Fruit fly (Drosophila melanogaster) whole organism, embryonic: Measurements from ENCODE around the gene Sfp35C.

Source experiments
- Ada2b ChIP-seq: fragments of 200-800 bp; sonication (Bioruptor generic); IDR thresholded peaks from 2 replicates; pipeline ENCODE4 v1.3.6; 2022; ENCODE audit warnings: missing biosample characterization, missing genetic modification characterization
- Asciz ChIP-seq: fragments of 200-800 bp; sonication (Bioruptor generic); optimal IDR thresholded peaks from 2 replicates; lab custom pipeline; 2017; ENCODE audit warnings: missing biosample characterization, mild to moderate bottlenecking, missing genetic modification characterization, missing genetic modification reagents
- Atf-2 ChIP-seq: fragments of 200-800 bp; sonication (Bioruptor generic); optimal IDR thresholded peaks from 2 replicates; lab custom pipeline; 2016; ENCODE audit warnings: missing biosample characterization, missing genetic modification characterization
- CG10267 ChIP-seq: fragments of 200-800 bp; sonication (Bioruptor generic); optimal IDR thresholded peaks from 2 replicates; lab custom pipeline; 2018; ENCODE audit warnings: missing biosample characterization, mild to moderate bottlenecking, missing genetic modification characterization, moderate library complexity
- CG11456 ChIP-seq: fragments of 200-800 bp; sonication (Bioruptor generic); IDR thresholded peaks from 3 replicates; pipeline ENCODE4 v1.3.6; 2022; ENCODE audit warnings: missing biosample characterization, missing genetic modification characterization
- CG11723 ChIP-seq: fragments of 200-800 bp; sonication (Bioruptor generic); optimal IDR thresholded peaks from 2 replicates; lab custom pipeline; 2017; ENCODE audit warnings: missing biosample characterization, mild to moderate bottlenecking, missing genetic modification characterization
- CG12155 ChIP-seq: fragments of 200-800 bp; sonication (Bioruptor generic); optimal IDR thresholded peaks from 3 replicates; lab custom pipeline; 2016; ENCODE audit warnings: missing biosample characterization, missing genetic modification characterization
- CG12744 ChIP-seq: fragments of 200-800 bp; sonication (Bioruptor generic); optimal IDR thresholded peaks from 2 replicates; lab custom pipeline; 2016; ENCODE audit warnings: missing biosample characterization, missing genetic modification characterization
- CG14014 ChIP-seq: fragments of 200-800 bp; sonication (Bioruptor generic); IDR thresholded peaks from 2 replicates; pipeline ENCODE4 v1.3.6; 2022; ENCODE audit warnings: missing biosample characterization, missing genetic modification characterization
- CG15269 ChIP-seq: fragments of 200-800 bp; sonication (Bioruptor generic); optimal IDR thresholded peaks from 2 replicates; lab custom pipeline; 2018; ENCODE audit warnings: missing biosample characterization, mild to moderate bottlenecking, missing genetic modification characterization, moderate library complexity
- CG17912 ChIP-seq: fragments of 200-800 bp; sonication (Bioruptor generic); optimal IDR thresholded peaks from 2 replicates; lab custom pipeline; 2018; ENCODE audit warnings: missing biosample characterization, mild to moderate bottlenecking, missing genetic modification characterization
- CG1832 ChIP-seq: fragments of 200-800 bp; sonication (Bioruptor generic); optimal IDR thresholded peaks from 2 replicates; lab custom pipeline; 2017; ENCODE audit warnings: missing biosample characterization, mild to moderate bottlenecking, missing genetic modification characterization, inconsistent platforms
- CG31224 ChIP-seq: fragments of 200-800 bp; sonication (Bioruptor generic); IDR thresholded peaks from 2 replicates; pipeline ENCODE4 v1.3.6; 2022; ENCODE audit warnings: missing biosample characterization, missing genetic modification characterization
- CG3847 ChIP-seq: fragments of 200-800 bp; sonication (Bioruptor generic); IDR thresholded peaks from 2 replicates; pipeline ENCODE4 v1.3.6; 2022; ENCODE audit warnings: missing biosample characterization, missing genetic modification characterization
- CG4282 ChIP-seq: fragments of 200-800 bp; sonication (Bioruptor generic); optimal IDR thresholded peaks from 2 replicates; lab custom pipeline; 2016; ENCODE audit warnings: missing biosample characterization, missing genetic modification characterization
- CG4730 ChIP-seq: fragments of 200-800 bp; sonication (Bioruptor generic); IDR thresholded peaks from 2 replicates; pipeline ENCODE4 v1.3.6; 2022; ENCODE audit warnings: missing biosample characterization, missing genetic modification characterization
- CG4820 ChIP-seq: fragments of 200-800 bp; sonication (Bioruptor generic); optimal IDR thresholded peaks from 3 replicates; lab custom pipeline; 2016; ENCODE audit warnings: missing biosample characterization, missing genetic modification characterization
- CG6854 ChIP-seq: fragments of 200-800 bp; sonication (Bioruptor generic); optimal IDR thresholded peaks from 3 replicates; lab custom pipeline; 2017; ENCODE audit warnings: missing biosample characterization, mild to moderate bottlenecking, missing genetic modification characterization
- CG7839 ChIP-seq: fragments of 200-800 bp; sonication (Bioruptor generic); optimal IDR thresholded peaks from 3 replicates; lab custom pipeline; 2018; ENCODE audit warnings: missing biosample characterization, mild to moderate bottlenecking, missing genetic modification characterization, moderate library complexity
- CG8924 ChIP-seq: fragments of 200-800 bp; optimal IDR thresholded peaks from 3 replicates; lab custom pipeline; 2019; ENCODE audit warnings: missing biosample characterization, mild to moderate bottlenecking, missing genetic modification characterization, moderate library complexity
- CG9817 ChIP-seq: fragments of 200-800 bp; sonication (Bioruptor generic); optimal IDR thresholded peaks from 2 replicates; lab custom pipeline; 2018; ENCODE audit warnings: missing biosample characterization, mild to moderate bottlenecking, missing genetic modification characterization, moderate library complexity
- CHES-1-like ChIP-seq: fragments of 200-800 bp; sonication (Bioruptor generic); optimal IDR thresholded peaks from 2 replicates; lab custom pipeline; 2016; ENCODE audit warnings: missing biosample characterization, missing genetic modification characterization
- D19B ChIP-seq: fragments of 200-800 bp; sonication (Bioruptor generic); optimal IDR thresholded peaks from 2 replicates; lab custom pipeline; 2017; ENCODE audit warnings: missing biosample characterization, mild to moderate bottlenecking, missing genetic modification characterization
- Dip2 ChIP-seq: fragments of 200-800 bp; sonication (Bioruptor generic); IDR thresholded peaks from 2 replicates; pipeline ENCODE4 v1.3.6; 2022; ENCODE audit warnings: missing biosample characterization, missing genetic modification characterization
- Dll ChIP-seq: fragments of 200-800 bp; sonication (Bioruptor generic); IDR thresholded peaks from 4 replicates; pipeline ENCODE4 v1.3.6; 2022; ENCODE audit warnings: missing biosample characterization, missing genetic modification characterization; ENCODE audit not compliant: partially characterized antibody
- Doc2 ChIP-seq: fragments of 200-800 bp; sonication (Bioruptor generic); IDR thresholded peaks from 2 replicates; pipeline ENCODE4 v1.3.6; 2022; ENCODE audit warnings: missing biosample characterization, missing genetic modification characterization
- Gug ChIP-seq: fragments of 200-800 bp; sonication (Bioruptor generic); IDR thresholded peaks from 4 replicates; pipeline ENCODE4 v1.3.6; 2022; ENCODE audit warnings: missing biosample characterization, missing genetic modification characterization
- HmgD ChIP-seq: fragments of 200-800 bp; sonication (Bioruptor generic); optimal IDR thresholded peaks from 3 replicates; lab custom pipeline; 2016; ENCODE audit warnings: missing biosample characterization, missing genetic modification characterization
- MBD-R2 ChIP-seq: fragments of 200-800 bp; sonication (Bioruptor generic); IDR thresholded peaks from 2 replicates; pipeline ENCODE4 v1.3.6; 2022; ENCODE audit warnings: missing biosample characterization, missing genetic modification characterization
- PHDP ChIP-seq: fragments of 200-800 bp; sonication (Bioruptor generic); optimal IDR thresholded peaks from 3 replicates; lab custom pipeline; 2018; ENCODE audit warnings: missing biosample characterization, mild to moderate bottlenecking, missing genetic modification characterization, moderate library complexity
- Rfx ChIP-seq: fragments of 200-800 bp; sonication (Bioruptor generic); IDR thresholded peaks from 2 replicates; pipeline ENCODE4 v1.3.6; 2022; ENCODE audit warnings: missing biosample characterization, missing genetic modification characterization
- Sin3A ChIP-seq: fragments of >200 bp; optimal IDR thresholded peaks from 2 replicates; lab custom pipeline; 2018
- TFAM ChIP-seq: fragments of 200-800 bp; sonication (Bioruptor generic); optimal IDR thresholded peaks from 2 replicates; lab custom pipeline; 2017; ENCODE audit warnings: missing biosample characterization, missing genetic modification characterization, inconsistent platforms
- Vsx1 ChIP-seq: fragments of 200-800 bp; sonication (Bioruptor generic); optimal IDR thresholded peaks from 2 replicates; lab custom pipeline; 2017; ENCODE audit warnings: missing biosample characterization, mild to moderate bottlenecking, missing genetic modification characterization, missing genetic modification reagents
- aop ChIP-seq: fragments of 200-800 bp; sonication (Bioruptor generic); IDR thresholded peaks from 2 replicates; pipeline ENCODE4 v1.3.6; 2022; ENCODE audit warnings: missing biosample characterization, missing genetic modification characterization
- gem ChIP-seq: fragments of 200-800 bp; sonication (Bioruptor generic); optimal IDR thresholded peaks from 2 replicates; lab custom pipeline; 2019; ENCODE audit warnings: missing biosample characterization, mild to moderate bottlenecking, missing genetic modification characterization, moderate library complexity
- grau ChIP-seq: fragments of 200-800 bp; optimal IDR thresholded peaks from 3 replicates; lab custom pipeline; 2019; ENCODE audit warnings: missing biosample characterization, mild to moderate bottlenecking, missing genetic modification characterization, moderate library complexity
- h ChIP-seq: fragments of >200 bp; optimal IDR thresholded peaks from 2 replicates; lab custom pipeline; 2017
- inv ChIP-seq: fragments of 200-800 bp; sonication (Bioruptor generic); IDR thresholded peaks from 2 replicates; pipeline ENCODE4 v1.3.6; 2022; ENCODE audit warnings: missing biosample characterization, missing genetic modification characterization; ENCODE audit not compliant: partially characterized antibody
- kah ChIP-seq: fragments of 200-800 bp; sonication (Bioruptor generic); optimal IDR thresholded peaks from 2 replicates; lab custom pipeline; 2018; ENCODE audit warnings: missing biosample characterization, mild to moderate bottlenecking, missing genetic modification characterization
- lbe ChIP-seq: fragments of 200-800 bp; sonication (Bioruptor generic); optimal IDR thresholded peaks from 2 replicates; lab custom pipeline; 2016; ENCODE audit warnings: missing biosample characterization, mild to moderate bottlenecking, missing genetic modification characterization
- phol ChIP-seq: fragments of 200-800 bp; sonication (Bioruptor generic); optimal IDR thresholded peaks from 3 replicates; lab custom pipeline; 2018; ENCODE audit warnings: missing biosample characterization, mild to moderate bottlenecking, missing genetic modification characterization, moderate library complexity
- ranshi ChIP-seq: fragments of 200-800 bp; sonication (Bioruptor generic); IDR thresholded peaks from 2 replicates; pipeline ENCODE4 v1.3.6; 2022; ENCODE audit warnings: missing biosample characterization, missing genetic modification characterization
- repo ChIP-seq: fragments of 200-800 bp; sonication (Bioruptor generic); optimal IDR thresholded peaks from 2 replicates; lab custom pipeline; 2016; ENCODE audit warnings: missing biosample characterization, missing genetic modification characterization
- rib ChIP-seq: fragments of 200-800 bp; sonication (Bioruptor generic); IDR thresholded peaks from 2 replicates; pipeline ENCODE4 v1.3.6; 2022; ENCODE audit warnings: missing biosample characterization, missing genetic modification characterization
- sisA ChIP-seq: fragments of 200-800 bp; sonication (Bioruptor generic); IDR thresholded peaks from 2 replicates; pipeline ENCODE4 v1.3.6; 2022; ENCODE audit warnings: missing biosample characterization, missing genetic modification characterization
- tin ChIP-seq: fragments of 200-800 bp; sonication (Bioruptor generic); optimal IDR thresholded peaks from 3 replicates; lab custom pipeline; 2016; ENCODE audit warnings: missing biosample characterization, missing genetic modification characterization
- tna ChIP-seq: fragments of 200-800 bp; sonication (Bioruptor generic); IDR thresholded peaks from 2 replicates; pipeline ENCODE4 v1.3.6; 2022; ENCODE audit warnings: missing biosample characterization, missing genetic modification characterization; ENCODE audit not compliant: partially characterized antibody
- vnd ChIP-seq: fragments of 200-800 bp; sonication (Bioruptor generic); IDR thresholded peaks from 3 replicates; pipeline ENCODE4 v1.3.6; 2022; ENCODE audit warnings: missing biosample characterization, missing genetic modification characterization; ENCODE audit not compliant: partially characterized antibody

Gene Sfp35C

dm6 chr2L:15248163-15249005 lies 46.5 kb upstream of the Sfp35C start, which contains the start of gene dao (continued):
- TF ChIP-seq CG7839 (peak; percentile 46), TFAM (GFP tag; lab: Kevin White, UChicago) (no peak), HmgD (GFP tag; lab: Kevin White, UChicago) (no peak), Gug (peak; percentile 77; the same call in 3 of the 4 replicates), Rfx (peak; percentile 78), MBD-R2 (GFP tag; lab: Robert Waterston, UW) (peak; percentile 71), CG6854 (no peak), CG14014 (0 out of 2 replicates have a peak, but pooled peaks have one; percentile 48), CG17912 (no peak), kah (no peak), CG4730 (GFP tag; lab: Robert Waterston, UW) (no peak; the same call in 1 of the 2 replicates), Doc2 (no peak), phol (tag; lab: Kevin White, UChicago) (peak; percentile 70), CG3847 (GFP tag; lab: Robert Waterston, UW) (peak; percentile 6; the same call in 1 of the 2 replicates), CG11723 (GFP tag; lab: Kevin White, UChicago) (no peak), Sin3A (peak; percentile 6), tna (GFP tag; lab: Robert Waterston, UW) (peak; percentile 36; the same call in 1 of the 2 replicates), lbe (GFP tag; lab: Kevin White, UChicago) (no peak), CG4820 (GFP tag; lab: Kevin White, UChicago) (peak; percentile 37), CHES-1-like (GFP tag; lab: Kevin White, UChicago) (no peak), Vsx1 (GFP tag; lab: Kevin White, UChicago) (no peak), CG15269 (tag; lab: Kevin White, UChicago) (peak; percentile 43), sisA (peak; percentile 47), rib (GFP tag; lab: Robert Waterston, UW) (no peak), repo (GFP tag; lab: Kevin White, UChicago) (no peak), inv (peak; percentile 63), CG4282 (GFP tag; lab: Kevin White, UChicago) (no peak), gem (peak; percentile 75), ranshi (GFP tag; lab: Robert Waterston, UW) (peak; percentile 34; the same call in 1 of the 2 replicates), CG12155 (GFP tag; lab: Kevin White, UChicago) (peak; percentile 83), CG12744 (GFP tag; lab: Kevin White, UChicago) (peak; percentile 37), Ada2b (GFP tag; lab: Robert Waterston, UW) (peak; percentile 62), Dll (GFP tag; lab: Robert Waterston, UW) (peak; percentile 86), CG1832 (GFP tag; lab: Kevin White, UChicago) (no peak), Dip2 (GFP tag; lab: Robert Waterston, UW) (no peak), CG8924 (tag; lab: Kevin White, UChicago) (peak; percentile 21), Atf-2 (no peak), PHDP (tag; lab: Kevin White, UChicago) (peak; percentile 36), aop (GFP tag; lab: Robert Waterston, UW) (0 out of 2 replicates have a peak, but pooled peaks have one; percentile 6), h (lab: Kevin White, UChicago) (no peak), Asciz (GFP tag; lab: Kevin White, UChicago) (no peak), CG31224 (no peak; the same call in 1 of the 2 replicates), grau (tag; lab: Kevin White, UChicago) (peak; percentile 58), tin (GFP tag; lab: Kevin White, UChicago) (peak; percentile 68), CG9817 (tag; lab: Kevin White, UChicago) (peak; percentile 45), CG10267 (peak; percentile 38), CG11456 (GFP tag; lab: Robert Waterston, UW) (peak; percentile 70), D19B (GFP tag; lab: Kevin White, UChicago) (no peak), vnd (GFP tag; lab: Robert Waterston, UW) (peak; percentile 67)
